Fruit fly (Drosophila melanogaster) whole organism, prepupa: Measurements from ENCODE around the gene CG13737.
A peak's percentile ranks its signal among the peaks of the same experiment; 100 is the strongest.

ENCODE experiments used
- Blimp-1 ChIP-seq: fragments of 200-800 bp; sonication (Bioruptor generic); optimal IDR thresholded peaks from 3 replicates; lab custom pipeline; 2017; ENCODE audit warnings: missing biosample characterization, missing genetic modification characterization, mild to moderate bottlenecking, moderate library complexity, missing genetic modification reagents
- CG10669 ChIP-seq: fragments of 200-800 bp; sonication (Bioruptor generic); optimal IDR thresholded peaks from 3 replicates; lab custom pipeline; 2018; ENCODE audit warnings: missing biosample characterization, mild to moderate bottlenecking, missing genetic modification characterization, moderate library complexity
- CG34406 ChIP-seq: fragments of 200-800 bp; sonication (Bioruptor generic); optimal IDR thresholded peaks from 3 replicates; lab custom pipeline; 2016; ENCODE audit warnings: missing biosample characterization, missing genetic modification characterization
- Eip75B ChIP-seq: fragments of 200-800 bp; sonication (Bioruptor generic); optimal IDR thresholded peaks from 3 replicates; lab custom pipeline; 2016; ENCODE audit warnings: missing biosample characterization, missing genetic modification characterization
- Ets21C ChIP-seq: fragments of 200-800 bp; sonication (Bioruptor generic); optimal IDR thresholded peaks from 3 replicates; lab custom pipeline; 2016; ENCODE audit warnings: missing biosample characterization, missing genetic modification characterization
- Hr39 ChIP-seq: fragments of 200-800 bp; sonication (Bioruptor generic); optimal IDR thresholded peaks from 2 replicates; lab custom pipeline; 2016; ENCODE audit warnings: missing biosample characterization, missing genetic modification characterization
- Hr4 ChIP-seq: fragments of 200-800 bp; sonication (Bioruptor generic); optimal IDR thresholded peaks from 3 replicates; lab custom pipeline; 2016; ENCODE audit warnings: missing biosample characterization, missing genetic modification characterization
- Lpt ChIP-seq: fragments of 200-800 bp; sonication (Bioruptor generic); optimal IDR thresholded peaks from 3 replicates; lab custom pipeline; 2016; ENCODE audit warnings: missing biosample characterization, missing genetic modification characterization
- Smox ChIP-seq: fragments of 200-800 bp; sonication (Bioruptor generic); optimal IDR thresholded peaks from 3 replicates; lab custom pipeline; 2016; ENCODE audit warnings: missing biosample characterization, missing genetic modification characterization
- achi ChIP-seq: fragments of 200-800 bp; sonication (Bioruptor generic); optimal IDR thresholded peaks from 3 replicates; lab custom pipeline; 2016; ENCODE audit warnings: missing biosample characterization, missing genetic modification characterization
- lz ChIP-seq: fragments of 200-800 bp; sonication (Bioruptor generic); optimal IDR thresholded peaks from 3 replicates; lab custom pipeline; 2016; ENCODE audit warnings: missing biosample characterization, missing genetic modification characterization
- spab ChIP-seq: fragments of 200-800 bp; sonication (Bioruptor generic); optimal IDR thresholded peaks from 2 replicates; lab custom pipeline; 2017; ENCODE audit warnings: missing biosample characterization, mild to moderate bottlenecking, missing genetic modification characterization, missing genetic modification reagents
- vri ChIP-seq: fragments of 200-800 bp; sonication (Bioruptor generic); optimal IDR thresholded peaks from 3 replicates; lab custom pipeline; 2016; ENCODE audit warnings: missing biosample characterization, mild to moderate bottlenecking, missing genetic modification characterization

dm6 chr3L:13922023-13922652 lies 43.3 kb downstream of the CG13737 start:
- peak; percentile 55 for TF ChIP-seq achi (GFP tag; lab: Kevin White, UChicago)
- peak; percentile 78 for TF ChIP-seq Hr4 (GFP tag; lab: Kevin White, UChicago)
- no peak for TF ChIP-seq Blimp-1 (GFP tag; lab: Kevin White, UChicago)
- peak; percentile 15 for TF ChIP-seq Smox (GFP tag; lab: Kevin White, UChicago)
- TF ChIP-seq Eip75B (GFP tag; lab: Kevin White, UChicago) = peak; percentile 4
- no peak for TF ChIP-seq CG10669 (GFP tag; lab: Kevin White, UChicago)
- TF ChIP-seq CG34406 = no peak
- TF ChIP-seq Ets21C (GFP tag; lab: Kevin White, UChicago) = no peak
- peak; percentile 20 for TF ChIP-seq vri (GFP tag; lab: Kevin White, UChicago)
- TF ChIP-seq lz = peak; percentile 39
- TF ChIP-seq Hr39 (GFP tag; lab: Kevin White, UChicago) = peak; percentile 33
- no peak for TF ChIP-seq spab (GFP tag; lab: Kevin White, UChicago)
- TF ChIP-seq Lpt (GFP tag; lab: Kevin White, UChicago) = peak; percentile 33
